Worm (Caenorhabditis elegans) whole organism, midembryonic: ENCODE results near the gene M176.4.
"Not testable (repeated sequence)": the region's sequence is repeated elsewhere in the genome, so short reads cannot be mapped to it uniquely, and the experiment has no call there.

Experiments used
- cog-1 ChIP-seq: sonication (generic microtip); optimal IDR thresholded peaks from 2 replicates; lab custom pipeline; 2016; ENCODE audit warnings: missing genetic modification characterization, missing compliant biosample characterization
- med-1 ChIP-seq: sonication (generic microtip); optimal IDR thresholded peaks from 2 replicates; lab custom pipeline; 2017; ENCODE audit warnings: missing genetic modification characterization, mild to moderate bottlenecking, missing compliant biosample characterization, antibody characterized with exemption, missing genetic modification reagents; ENCODE audit not compliant: insufficient read depth
- ref-1 ChIP-seq: fragments of 200-800 bp; sonication (Bioruptor generic); conservative IDR thresholded peaks from 2 replicates; pipeline ENCODE4 v1.3.6; 2022; ENCODE audit warnings: missing genetic modification reagents, missing genetic modification characterization, missing compliant biosample characterization
- tab-1 ChIP-seq: fragments of 200-800 bp; sonication (Bioruptor generic); IDR thresholded peaks from 2 replicates; pipeline ENCODE4 v1.3.6; 2022; ENCODE audit warnings: missing genetic modification characterization, missing compliant biosample characterization
- ztf-23 ChIP-seq: fragments of 200-800 bp; sonication (Bioruptor generic); IDR thresholded peaks from 2 replicates; pipeline ENCODE4 v1.3.6; 2022; ENCODE audit warnings: missing genetic modification reagents, missing genetic modification characterization, missing compliant biosample characterization
- ztf-29 ChIP-seq: fragments of 200-800 bp; sonication (Bioruptor generic); IDR thresholded peaks from 2 replicates; pipeline ENCODE4 v1.3.6; 2022; ENCODE audit warnings: missing genetic modification reagents, missing genetic modification characterization, missing compliant biosample characterization

ce11 chrII:9452172-9452571 is 34.0 kb downstream of the M176.4 start, which contains the start of gene R09D1.12:
- TF ChIP-seq ztf-23 (GFP tag; lab: Robert Waterston, UW); tab-1 (GFP tag; lab: Robert Waterston, UW); med-1 (GFP tag; lab: Kevin White, UChicago); ztf-29 (GFP tag; lab: Robert Waterston, UW); ref-1; cog-1: not testable (repeated sequence)
